Worm (Caenorhabditis elegans) whole organism, L4 larva: ENCODE measurements around the gene F41E6.12.

Experiments used
- F37D6.2 ChIP-seq: sonication (generic microtip); optimal IDR thresholded peaks from 2 replicates; lab custom pipeline; 2016; ENCODE audit warnings: mild to moderate bottlenecking, missing genetic modification characterization, missing compliant biosample characterization
- T26A8.4 ChIP-seq: fragments of 200-800 bp; sonication (Bioruptor generic); IDR thresholded peaks from 2 replicates; pipeline ENCODE4 v1.3.6; 2022; ENCODE audit warnings: missing genetic modification characterization, missing compliant biosample characterization
- Y105C5A.15 ChIP-seq: fragments of 200-800 bp; sonication (Bioruptor generic); IDR thresholded peaks from 2 replicates; pipeline ENCODE4 v1.3.6; 2022; ENCODE audit warnings: missing genetic modification characterization, missing compliant biosample characterization
- ZK546.5 ChIP-seq, 2 experiments: sonication (generic microtip); optimal IDR thresholded peaks; 2 replicates each; lab custom pipeline; 2017; ENCODE audit warnings: missing biosample characterization in 2 of 2, missing genetic modification characterization in 2 of 2
- aha-1 ChIP-seq: fragments of 150-350 bp; peaks from one replicate; lab custom pipeline; 2014; ENCODE audit warnings: missing biosample characterization, missing genetic modification characterization
- ceh-20 ChIP-seq: fragments of 200-800 bp; sonication (Bioruptor generic); IDR thresholded peaks from 2 replicates; pipeline ENCODE4 v1.3.6; 2022; ENCODE audit warnings: missing genetic modification reagents, missing genetic modification characterization, missing compliant biosample characterization
- ceh-28 ChIP-seq: fragments of 150-350 bp; optimal IDR thresholded peaks from 2 replicates; lab custom pipeline; 2014; ENCODE audit warnings: missing biosample characterization, missing genetic modification reagents, missing genetic modification characterization
- ceh-32 ChIP-seq: sonication (generic microtip); optimal IDR thresholded peaks from 2 replicates; lab custom pipeline; 2016; ENCODE audit warnings: mild to moderate bottlenecking, missing genetic modification characterization, missing compliant biosample characterization; ENCODE audit not compliant: poor library complexity
- cey-2 ChIP-seq: sonication (generic microtip); optimal IDR thresholded peaks from 3 replicates; lab custom pipeline; 2017; ENCODE audit warnings: missing genetic modification characterization, mild to moderate bottlenecking, missing compliant biosample characterization, antibody characterized with exemption, borderline replicate concordance; ENCODE audit not compliant: insufficient read depth
- daf-19 ChIP-seq: fragments of 200-800 bp; sonication (Bioruptor generic); conservative IDR thresholded peaks from 2 replicates; pipeline ENCODE4 v1.3.6; 2022; ENCODE audit warnings: missing genetic modification characterization, missing compliant biosample characterization
- dmd-9 ChIP-seq: fragments of 200-800 bp; sonication (Bioruptor generic); IDR thresholded peaks from 2 replicates; pipeline ENCODE4 v1.3.6; 2022; ENCODE audit warnings: missing genetic modification reagents, missing genetic modification characterization, missing compliant biosample characterization
- dpl-1 ChIP-seq: fragments of 150-350 bp; optimal IDR thresholded peaks from 2 replicates; lab custom pipeline; 2014; ENCODE audit warnings: missing biosample characterization, missing genetic modification reagents, missing genetic modification characterization
- egl-43 ChIP-seq: fragments of 200-800 bp; sonication (Bioruptor generic); IDR thresholded peaks from 2 replicates; pipeline ENCODE4 v1.3.6; 2022; ENCODE audit warnings: missing genetic modification reagents, missing genetic modification characterization, missing compliant biosample characterization
- fkh-10 ChIP-seq: fragments of 150-350 bp; optimal IDR thresholded peaks from 2 replicates; lab custom pipeline; 2014; ENCODE audit warnings: missing biosample characterization, missing genetic modification reagents, missing genetic modification characterization
- fos-1 ChIP-seq: fragments of 150-350 bp; optimal IDR thresholded peaks from 2 replicates; lab custom pipeline; 2014; ENCODE audit warnings: missing biosample characterization, missing genetic modification characterization
- gei-8 ChIP-seq: fragments of 200-800 bp; sonication (Bioruptor generic); optimal IDR thresholded peaks from 2 replicates; lab custom pipeline; 2018; ENCODE audit warnings: mild to moderate bottlenecking, missing genetic modification characterization, missing compliant biosample characterization
- hlh-30 ChIP-seq: sonication (generic microtip); optimal IDR thresholded peaks from 2 replicates; lab custom pipeline; 2017; ENCODE audit warnings: antibody characterized with exemption, mild to moderate bottlenecking, missing genetic modification characterization, missing compliant biosample characterization; ENCODE audit not compliant: insufficient read depth
- hmg-1.1 ChIP-seq: fragments of 200-800 bp; sonication (Bioruptor generic); IDR thresholded peaks from 2 replicates; pipeline ENCODE4 v1.3.6; 2022; ENCODE audit warnings: missing genetic modification reagents, missing genetic modification characterization, missing compliant biosample characterization
- lim-7 ChIP-seq: fragments of 200-800 bp; sonication (Bioruptor generic); IDR thresholded peaks from 2 replicates; pipeline ENCODE4 v1.3.6; 2022; ENCODE audit warnings: missing genetic modification characterization, missing compliant biosample characterization
- lin-39 ChIP-seq: fragments of 150-350 bp; optimal IDR thresholded peaks from 2 replicates; lab custom pipeline; 2014; ENCODE audit warnings: missing biosample characterization, missing genetic modification reagents, missing genetic modification characterization
- madf-5 ChIP-seq, 2 experiments: fragments of 200-800 bp; sonication (Bioruptor generic); IDR thresholded peaks; 2 replicates each; pipeline ENCODE4 v1.3.6; 2022; ENCODE audit warnings: missing compliant biosample characterization in 2 of 2, missing genetic modification characterization in 2 of 2
- madf-9 ChIP-seq: fragments of 200-800 bp; sonication (Bioruptor generic); conservative IDR thresholded peaks from 2 replicates; pipeline ENCODE4 v1.3.6; 2022; ENCODE audit warnings: missing genetic modification reagents, missing genetic modification characterization, missing compliant biosample characterization
- mdl-1 ChIP-seq, 2 experiments: fragments of 150-350 bp in 1 of 2; sonication (generic microtip) in 1 of 2; optimal IDR thresholded peaks; 2 replicates each; lab custom pipeline; 2014 to 2017; ENCODE audit warnings: missing biosample characterization in 2 of 2, missing genetic modification characterization in 2 of 2
- mxl-3 ChIP-seq: fragments of 200-800 bp; sonication (Bioruptor generic); optimal IDR thresholded peaks from 2 replicates; lab custom pipeline; 2018; ENCODE audit warnings: mild to moderate bottlenecking, missing genetic modification characterization, missing compliant biosample characterization
- nhr-10 ChIP-seq: fragments of 150-350 bp; optimal IDR thresholded peaks from 2 replicates; lab custom pipeline; 2014; ENCODE audit warnings: missing biosample characterization, missing genetic modification characterization
- nhr-102 ChIP-seq: sonication (generic microtip); optimal IDR thresholded peaks from 2 replicates; lab custom pipeline; 2016; ENCODE audit warnings: mild to moderate bottlenecking, missing genetic modification characterization, moderate library complexity, missing compliant biosample characterization
- nhr-11 ChIP-seq: fragments of 150-350 bp; optimal IDR thresholded peaks from 2 replicates; lab custom pipeline; 2014; ENCODE audit warnings: missing biosample characterization, missing genetic modification characterization
- nhr-111 ChIP-seq: fragments of 200-800 bp; sonication (Bioruptor generic); optimal IDR thresholded peaks from 2 replicates; lab custom pipeline; 2018; ENCODE audit warnings: mild to moderate bottlenecking, missing genetic modification characterization, missing compliant biosample characterization
- nhr-41 ChIP-seq: fragments of 200-800 bp; sonication (Bioruptor generic); IDR thresholded peaks from 2 replicates; pipeline ENCODE4 v1.3.6; 2022; ENCODE audit warnings: missing genetic modification reagents, missing genetic modification characterization, missing compliant biosample characterization
- nhr-77 ChIP-seq: fragments of 150-350 bp; optimal IDR thresholded peaks from 2 replicates; lab custom pipeline; 2014; ENCODE audit warnings: missing biosample characterization, missing genetic modification characterization
- pha-4 ChIP-seq, 2 experiments: fragments of 150-350 bp in 1 of 2; fragments of 200-800 bp in 1 of 2; sonication (Bioruptor generic) in 1 of 2; IDR thresholded peaks in 1 of 2; optimal IDR thresholded peaks in 1 of 2; 2 replicates each; pipeline versions ENCODE4 v1.3.6 to Lab custom; 2014 to 2022; ENCODE audit warnings: missing genetic modification characterization in 2 of 2, missing genetic modification reagents in 2 of 2, missing biosample characterization in 1 of 2, missing compliant biosample characterization in 1 of 2
- sdz-12 ChIP-seq: fragments of 200-800 bp; sonication (Bioruptor generic); optimal IDR thresholded peaks from 2 replicates; lab custom pipeline; 2018; ENCODE audit warnings: mild to moderate bottlenecking, missing genetic modification characterization, missing compliant biosample characterization
- snpc-4 ChIP-seq: fragments of 150-350 bp; optimal IDR thresholded peaks from 2 replicates; lab custom pipeline; 2014; ENCODE audit warnings: missing biosample characterization, missing genetic modification characterization
- spr-1 ChIP-seq: sonication (generic microtip); optimal IDR thresholded peaks from 2 replicates; lab custom pipeline; 2016; ENCODE audit warnings: mild to moderate bottlenecking, missing genetic modification characterization, missing compliant biosample characterization
- unc-62 ChIP-seq, 3 experiments: fragments of 150-350 bp in 1 of 3; sonication (generic microtip); optimal IDR thresholded peaks in 2 of 3; peaks in 1 of 3; 1 replicate in 1 of 3; 2 replicates in 2 of 3; lab custom pipeline; 2014 to 2017; ENCODE audit warnings: missing biosample characterization in 3 of 3, missing genetic modification characterization in 3 of 3, missing genetic modification reagents in 3 of 3, missing genotype in 1 of 3
- vab-7 ChIP-seq: fragments of 200-800 bp; sonication (Bioruptor generic); IDR thresholded peaks from 2 replicates; pipeline ENCODE4 v1.3.6; 2022; ENCODE audit warnings: missing genetic modification reagents, missing genetic modification characterization, missing compliant biosample characterization
- zag-1 ChIP-seq: fragments of 150-350 bp; optimal IDR thresholded peaks from 2 replicates; lab custom pipeline; 2014; ENCODE audit warnings: missing biosample characterization, missing genetic modification characterization
- zfp-3 ChIP-seq: fragments of 200-800 bp; sonication (Bioruptor generic); conservative IDR thresholded peaks from 2 replicates; pipeline ENCODE4 v1.3.6; 2022; ENCODE audit warnings: missing genetic modification reagents, missing genetic modification characterization, missing compliant biosample characterization
- zip-11 ChIP-seq: fragments of 200-800 bp; sonication (Bioruptor generic); IDR thresholded peaks from 2 replicates; pipeline ENCODE4 v1.3.6; 2022; ENCODE audit warnings: missing genetic modification characterization, missing compliant biosample characterization
- ztf-7 ChIP-seq: fragments of 150-350 bp; optimal IDR thresholded peaks from 2 replicates; lab custom pipeline; 2014; ENCODE audit warnings: missing biosample characterization, missing genetic modification characterization

F41E6.12 gene

ce11 chrV:8673498-8673897 is 44.6 kb upstream of the F41E6.12 start, which contains the start of gene ZC190.5:
Gene ZC190.5, minus strand, starts transcription at chrV:8673598.
- no peak for TF ChIP-seq dmd-9
- peak; percentile 37 for TF ChIP-seq aha-1 (tag; lab: Kevin White, UChicago)
- TF ChIP-seq mdl-1 (tag; optimal IDR thresholded peaks at IDR 0.05; lab: Kevin White, UChicago) = no peak
- no peak for TF ChIP-seq daf-19 (GFP tag; lab: Robert Waterston, UW)
- TF ChIP-seq Y105C5A.15 (GFP tag; lab: Robert Waterston, UW) = no peak
- no peak for TF ChIP-seq madf-9 (GFP tag; lab: Robert Waterston, UW)

ce11 chrV:8671568-8672123 is 42.7 kb upstream of the F41E6.12 start:
- TF ChIP-seq fkh-10 (GFP tag; lab: Kevin White, UChicago) (no peak), zag-1 (tag; lab: Kevin White, UChicago) (no peak), ZK546.5 (tag; optimal IDR thresholded peaks at IDR 0.05; lab: Kevin White, UChicago) (no peak), unc-62 (GFP tag; optimal IDR thresholded peaks at IDR 0.05 in 1 of 2; lab: Kevin White, UChicago) (peak in 1 of 2 experiments; percentile 32), unc-62 (tag; optimal IDR thresholded peaks at IDR 0.05; lab: Kevin White, UChicago) (no peak), pha-4 (GFP tag; IDR thresholded peaks at IDR 0.05; lab: Robert Waterston, UW) (no peak), pha-4 (tag; optimal IDR thresholded peaks at IDR 0.05; lab: Kevin White, UChicago) (no peak), T26A8.4 (GFP tag; lab: Robert Waterston, UW) (no peak), gei-8 (no peak), fos-1 (no peak), nhr-111 (GFP tag; lab: Kevin White, UChicago) (no peak), nhr-10 (peak; percentile 44), sdz-12 (GFP tag; lab: Kevin White, UChicago) (no peak), aha-1 (tag; lab: Kevin White, UChicago) (peak; percentile 52), dpl-1 (GFP tag; lab: Kevin White, UChicago) (no peak), nhr-41 (no peak), spr-1 (tag; lab: Kevin White, UChicago) (no peak), lim-7 (GFP tag; lab: Robert Waterston, UW) (no peak), cey-2 (tag; lab: Kevin White, UChicago) (no peak), hmg-1.1 (GFP tag; lab: Robert Waterston, UW) (no peak), F37D6.2 (tag; lab: Kevin White, UChicago) (no peak), mxl-3 (no peak), ceh-28 (tag; lab: Kevin White, UChicago) (no peak), snpc-4 (tag; lab: Kevin White, UChicago) (no peak), nhr-77 (tag; lab: Kevin White, UChicago) (peak; percentile 14)

DNA sequence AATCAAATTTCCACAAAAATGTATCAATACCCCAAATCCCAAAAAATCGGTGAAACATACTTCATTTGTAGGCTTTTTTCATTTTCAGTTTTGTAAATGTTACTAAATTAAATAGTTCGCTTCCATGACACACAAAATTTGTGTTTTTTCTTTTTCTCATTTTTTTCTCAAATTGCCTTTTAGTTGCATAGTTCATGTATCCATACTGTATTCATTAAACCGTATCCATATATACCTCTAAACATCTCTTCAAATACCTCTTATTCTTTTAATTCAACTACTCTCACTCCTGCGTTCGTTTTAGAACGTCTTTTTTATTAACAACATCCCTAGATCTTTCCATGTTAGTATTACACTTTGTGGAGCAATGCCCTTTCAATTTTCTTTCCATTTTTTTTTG is 41.8 kb upstream of the F41E6.12 start:
- TF ChIP-seq aha-1 (tag; lab: Kevin White, UChicago) (peak; percentile 95), snpc-4 (tag; lab: Kevin White, UChicago) (no peak)
- TF ChIP-seq, all 104 proteins: peak for 1

ce11 chrV:8668224-8668623 is 39.3 kb upstream of the F41E6.12 start:
- TF ChIP-seq nhr-111 (GFP tag; lab: Kevin White, UChicago) (no peak), unc-62 (GFP tag; optimal IDR thresholded peaks at IDR 0.05 in 1 of 2; lab: Kevin White, UChicago) (peak in 1 of 2 experiments; percentile 28), unc-62 (tag; optimal IDR thresholded peaks at IDR 0.05; lab: Kevin White, UChicago) (no peak)

DNA sequence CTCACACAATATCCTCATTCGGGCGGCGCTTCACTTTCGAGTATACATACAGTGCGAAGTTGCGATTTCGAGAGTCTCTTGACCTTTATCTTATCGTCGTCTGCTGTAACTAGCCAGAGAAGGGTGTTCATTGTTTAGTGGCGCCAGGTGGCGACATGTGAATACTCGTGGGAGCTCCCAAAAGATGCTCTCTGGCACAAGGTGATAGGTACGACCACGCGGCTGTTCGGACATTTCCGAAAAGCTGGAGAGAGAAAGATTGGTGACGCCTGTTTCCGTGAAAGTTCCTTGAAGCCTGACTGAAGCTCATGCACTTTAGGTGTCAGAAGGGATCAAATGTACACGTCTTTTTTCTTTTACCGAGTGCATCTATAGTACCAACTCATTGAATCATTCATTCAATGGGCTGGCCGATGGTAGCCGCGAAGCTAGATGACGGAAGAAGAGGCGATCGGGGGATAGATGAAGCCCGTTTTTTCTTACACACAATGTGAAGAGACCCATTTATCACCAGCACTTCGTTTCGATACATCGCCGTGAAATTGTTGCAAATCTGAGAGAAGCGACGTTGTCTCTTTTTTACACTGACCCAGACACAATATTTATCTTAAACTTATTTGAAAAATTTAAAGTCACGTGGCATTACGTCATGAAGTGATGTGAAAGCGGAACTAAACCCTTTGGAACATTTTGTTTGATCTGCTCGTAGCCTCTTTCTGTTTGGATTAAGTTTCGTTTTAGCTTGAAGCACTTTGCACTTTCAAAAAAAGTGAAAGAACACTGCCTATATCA is 38.5 kb upstream of the F41E6.12 start:
- TF ChIP-seq vab-7 (GFP tag; lab: Robert Waterston, UW) (no peak), ztf-7 (tag; lab: Kevin White, UChicago) (no peak), ZK546.5 (tag; optimal IDR thresholded peaks at IDR 0.05; lab: Kevin White, UChicago) (no peak), hlh-30 (tag; lab: Kevin White, UChicago) (peak; percentile 34), zfp-3 (GFP tag; lab: Robert Waterston, UW) (no peak), aha-1 (tag; lab: Kevin White, UChicago) (peak; percentile 22), ceh-20 (GFP tag; lab: Robert Waterston, UW) (no peak), nhr-111 (GFP tag; lab: Kevin White, UChicago) (no peak), zip-11 (GFP tag; lab: Robert Waterston, UW) (no peak), madf-5 (GFP tag; IDR thresholded peaks at IDR 0.05; lab: Robert Waterston, UW) (no peak), lin-39 (tag; lab: Kevin White, UChicago) (no peak), ceh-32 (tag; lab: Kevin White, UChicago) (no peak), lim-7 (GFP tag; lab: Robert Waterston, UW) (no peak), nhr-102 (no peak), egl-43 (GFP tag; lab: Robert Waterston, UW) (no peak), nhr-11 (peak; percentile 10), Y105C5A.15 (GFP tag; lab: Robert Waterston, UW) (no peak), mxl-3 (peak; percentile 0)
